Fruit fly (Drosophila melanogaster) whole organism, adult: ENCODE results near the gene CG6503.

ENCODE experiments used
- Crg-1 ChIP-seq: fragments of 200-800 bp; sonication (Bioruptor generic); optimal IDR thresholded peaks from 2 replicates; lab custom pipeline; 2016; ENCODE audit warnings: missing biosample characterization, missing genetic modification characterization
- toe ChIP-seq: fragments of 200-800 bp; sonication (Bioruptor generic); optimal IDR thresholded peaks from 2 replicates; lab custom pipeline; 2016; ENCODE audit warnings: missing biosample characterization, missing genetic modification characterization

DNA sequence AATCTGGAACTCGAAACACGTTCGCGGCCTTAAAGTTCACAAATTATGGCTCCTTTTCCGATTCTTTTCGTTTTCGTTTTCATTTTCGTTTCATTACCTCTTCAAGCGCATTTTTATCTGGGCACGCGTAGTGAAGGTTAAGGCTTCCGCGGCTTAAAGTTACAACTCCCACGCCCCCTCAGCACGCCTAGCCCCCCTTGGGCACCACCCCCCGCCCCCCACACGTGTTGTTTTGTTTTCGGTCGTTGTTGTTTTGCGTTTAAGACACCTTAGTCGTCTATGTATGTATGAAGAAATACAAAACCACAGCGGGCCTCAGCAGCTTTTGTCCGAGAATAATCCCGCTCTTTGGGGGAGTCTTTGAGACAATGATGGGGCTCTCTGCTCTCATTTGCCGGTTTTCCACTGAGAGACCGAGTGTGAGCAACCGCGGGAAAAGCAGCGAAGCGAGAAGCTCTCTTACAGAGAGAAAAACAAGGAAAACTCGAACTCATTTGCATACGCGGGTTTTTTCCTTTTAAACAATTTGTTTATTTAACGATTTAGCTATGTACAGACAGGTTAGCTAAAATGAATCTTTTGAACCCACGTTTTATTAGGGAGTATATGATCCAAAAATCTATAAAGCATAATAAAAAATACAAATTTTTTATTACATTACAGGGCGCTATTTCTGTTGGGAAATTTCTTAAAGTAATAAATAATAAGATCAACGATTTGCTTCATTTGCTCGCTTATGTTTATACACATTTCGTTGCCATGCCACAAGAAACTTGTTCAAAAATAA, 37.5 kb upstream of the CG6503 start:
- TF ChIP-seq Crg-1 (GFP tag; lab: Kevin White, UChicago) (no peak), toe (GFP tag; lab: Kevin White, UChicago) (no peak)
